Fruit fly (Drosophila melanogaster) whole organism, prepupa: Measurements from ENCODE around the gene bys.

Experiments
- CG10631 ChIP-seq: fragments of 200-800 bp; sonication (Bioruptor generic); optimal IDR thresholded peaks from 2 replicates; lab custom pipeline; 2016; ENCODE audit warnings: missing biosample characterization, missing genetic modification characterization
- CG10669 ChIP-seq: fragments of 200-800 bp; sonication (Bioruptor generic); optimal IDR thresholded peaks from 3 replicates; lab custom pipeline; 2018; ENCODE audit warnings: missing biosample characterization, mild to moderate bottlenecking, missing genetic modification characterization, moderate library complexity
- CG11762 ChIP-seq: fragments of 200-800 bp; sonication (Bioruptor generic); optimal IDR thresholded peaks from 3 replicates; lab custom pipeline; 2016; ENCODE audit warnings: missing biosample characterization, missing genetic modification characterization; ENCODE audit not compliant: insufficient read depth
- CG3032 ChIP-seq: fragments of 200-800 bp; optimal IDR thresholded peaks from 2 replicates; lab custom pipeline; 2019; ENCODE audit warnings: missing biosample characterization, mild to moderate bottlenecking, missing genetic modification characterization, moderate library complexity
- CG34406 ChIP-seq: fragments of 200-800 bp; sonication (Bioruptor generic); optimal IDR thresholded peaks from 3 replicates; lab custom pipeline; 2016; ENCODE audit warnings: missing biosample characterization, missing genetic modification characterization
- CG6276 ChIP-seq: fragments of 200-800 bp; sonication (Bioruptor generic); optimal IDR thresholded peaks from 2 replicates; lab custom pipeline; 2017; ENCODE audit warnings: missing biosample characterization, mild to moderate bottlenecking, missing genetic modification characterization
- CG6808 ChIP-seq: fragments of 200-800 bp; sonication (Bioruptor generic); optimal IDR thresholded peaks from 3 replicates; lab custom pipeline; 2017; ENCODE audit warnings: missing biosample characterization, missing genetic modification characterization, mild to moderate bottlenecking, moderate library complexity, missing genetic modification reagents
- CG7368 ChIP-seq: fragments of 200-800 bp; sonication (Bioruptor generic); optimal IDR thresholded peaks from 3 replicates; lab custom pipeline; 2016; ENCODE audit warnings: missing biosample characterization, missing genetic modification characterization
- Eip75B ChIP-seq: fragments of 200-800 bp; sonication (Bioruptor generic); optimal IDR thresholded peaks from 3 replicates; lab custom pipeline; 2016; ENCODE audit warnings: missing biosample characterization, missing genetic modification characterization
- Eip78C ChIP-seq: fragments of 200-800 bp; sonication (Bioruptor generic); peaks from one replicate; lab custom pipeline; 2016; ENCODE audit warnings: missing biosample characterization, missing genetic modification characterization
- Eip93F ChIP-seq: fragments of 200-800 bp; sonication (Bioruptor generic); optimal IDR thresholded peaks from 2 replicates; lab custom pipeline; 2016; ENCODE audit warnings: missing biosample characterization, mild to moderate bottlenecking, missing genetic modification characterization
- Hr38 ChIP-seq: sonication (Bioruptor generic); optimal IDR thresholded peaks from 2 replicates; lab custom pipeline; 2016; ENCODE audit warnings: missing biosample characterization, missing genetic modification characterization
- Lpt ChIP-seq: fragments of 200-800 bp; sonication (Bioruptor generic); optimal IDR thresholded peaks from 3 replicates; lab custom pipeline; 2016; ENCODE audit warnings: missing biosample characterization, missing genetic modification characterization
- Sox14 ChIP-seq: fragments of 200-800 bp; sonication (Bioruptor generic); optimal IDR thresholded peaks from 3 replicates; lab custom pipeline; 2016; ENCODE audit warnings: missing biosample characterization, missing genetic modification characterization
- Sox15 ChIP-seq: fragments of 200-800 bp; sonication (Bioruptor generic); optimal IDR thresholded peaks from 3 replicates; lab custom pipeline; 2016; ENCODE audit warnings: missing biosample characterization, missing genetic modification characterization
- achi ChIP-seq: fragments of 200-800 bp; sonication (Bioruptor generic); optimal IDR thresholded peaks from 3 replicates; lab custom pipeline; 2016; ENCODE audit warnings: missing biosample characterization, missing genetic modification characterization
- acj6 ChIP-seq: fragments of 200-800 bp; sonication (Bioruptor generic); optimal IDR thresholded peaks from 3 replicates; lab custom pipeline; 2016; ENCODE audit warnings: missing biosample characterization, missing genetic modification characterization
- dac ChIP-seq: fragments of 200-800 bp; sonication (Bioruptor generic); optimal IDR thresholded peaks from 2 replicates; lab custom pipeline; 2017; ENCODE audit warnings: missing biosample characterization, mild to moderate bottlenecking, missing genetic modification characterization
- fkh ChIP-seq: fragments of 200-800 bp; sonication (Bioruptor generic); optimal IDR thresholded peaks from 3 replicates; lab custom pipeline; 2017; ENCODE audit warnings: missing biosample characterization, mild to moderate bottlenecking, missing genetic modification characterization, moderate library complexity
- ss ChIP-seq, 2 experiments: fragments of 200-800 bp; sonication (Bioruptor generic); optimal IDR thresholded peaks; 2 replicates in 1 of 2; 3 replicates in 1 of 2; lab custom pipeline; 2017 to 2018; ENCODE audit warnings: mild to moderate bottlenecking in 2 of 2, missing biosample characterization in 2 of 2, missing genetic modification characterization in 2 of 2, moderate library complexity in 1 of 2
- svp ChIP-seq: fragments of 200-800 bp; sonication (Bioruptor generic); peaks from one replicate; lab custom pipeline; 2016; ENCODE audit warnings: missing biosample characterization, missing genetic modification characterization
- topi ChIP-seq: fragments of 200-800 bp; sonication (Bioruptor generic); optimal IDR thresholded peaks from 3 replicates; lab custom pipeline; 2016; ENCODE audit warnings: missing biosample characterization, missing genetic modification characterization
- vri ChIP-seq: fragments of 200-800 bp; sonication (Bioruptor generic); optimal IDR thresholded peaks from 3 replicates; lab custom pipeline; 2016; ENCODE audit warnings: missing biosample characterization, mild to moderate bottlenecking, missing genetic modification characterization

bys gene

dm6 chrX:7946858-7947313 lies 45.2 kb downstream of the bys start, which contains the start of gene orion (continued):
- peak; percentile 25 for TF ChIP-seq vri (GFP tag; lab: Kevin White, UChicago)
- TF ChIP-seq fkh (GFP tag; lab: Kevin White, UChicago) = no peak
- TF ChIP-seq Hr38 (GFP tag; lab: Kevin White, UChicago) = no peak
- TF ChIP-seq acj6 (GFP tag; lab: Kevin White, UChicago) = no peak
- no peak for TF ChIP-seq CG6276
- peak; percentile 99 for TF ChIP-seq svp (GFP tag; lab: Kevin White, UChicago)
- peak; percentile 84 for TF ChIP-seq Eip78C (GFP tag; lab: Kevin White, UChicago)
- TF ChIP-seq CG6808 (GFP tag; lab: Kevin White, UChicago) = peak; percentile 83
- no peak for TF ChIP-seq Eip75B
- peak; percentile 29 for TF ChIP-seq topi (GFP tag; lab: Kevin White, UChicago)
- peak; percentile 16 for TF ChIP-seq CG34406 (GFP tag; lab: Kevin White, UChicago)
- TF ChIP-seq Sox14 (GFP tag; lab: Kevin White, UChicago) = peak; percentile 92
- no peak for TF ChIP-seq Eip93F (GFP tag; lab: Kevin White, UChicago)
- peak; percentile 8 for TF ChIP-seq CG11762 (GFP tag; lab: Kevin White, UChicago)
- peak; percentile 59 for TF ChIP-seq Lpt (GFP tag; lab: Kevin White, UChicago)
- TF ChIP-seq achi (GFP tag; lab: Kevin White, UChicago) = peak; percentile 47
- no peak for TF ChIP-seq CG10669 (GFP tag; lab: Kevin White, UChicago)
- TF ChIP-seq CG3032 = peak; percentile 64
- peak; percentile 93 to 94 for TF ChIP-seq ss (GFP tag; optimal IDR thresholded peaks at IDR 0.05; lab: Kevin White, UChicago)
- no peak for TF ChIP-seq CG10631 (GFP tag; lab: Kevin White, UChicago)
- peak; percentile 9 for TF ChIP-seq CG7368 (GFP tag; lab: Kevin White, UChicago)
- TF ChIP-seq dac (GFP tag; lab: Kevin White, UChicago) = peak; percentile 55
- TF ChIP-seq Sox15 (GFP tag; lab: Kevin White, UChicago) = no peak
- TF ChIP-seq, all 60 proteins: peak for 29
